Fruit fly (Drosophila melanogaster): ENCODE data around the gene Best3.

DNA sequence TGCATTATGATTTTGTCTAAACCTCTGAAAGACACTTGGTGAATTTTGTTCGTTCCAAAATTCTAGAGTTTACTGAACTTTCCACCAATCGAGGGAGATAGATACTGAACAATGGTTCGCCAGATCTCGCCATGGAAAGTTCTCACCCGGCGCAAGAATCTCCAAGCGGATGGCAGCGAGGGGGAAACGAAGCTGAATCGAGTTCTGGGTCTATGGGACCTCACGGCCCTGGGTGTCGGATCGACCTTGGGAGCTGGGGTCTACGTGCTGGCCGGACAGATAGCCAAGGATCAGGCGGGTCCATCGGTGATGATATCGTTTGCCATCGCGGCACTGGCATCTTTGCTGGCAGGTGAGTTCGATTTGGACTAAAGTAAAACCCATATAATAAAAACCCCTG is 3.9 kb upstream of the Best3 start:
- TF ChIP-seq psq (optimal IDR thresholded peaks at IDR 0.05): no peak
- no peak for TF ChIP-seq Myc (optimal IDR thresholded peaks at IDR 0.05)
- no peak for TF ChIP-seq Sin3A (optimal IDR thresholded peaks at IDR 0.05)
- no peak for TF ChIP-seq h (optimal IDR thresholded peaks at IDR 0.05)
- no peak for TF ChIP-seq insv (optimal IDR thresholded peaks at IDR 0.05)

All from Kc167 (cell line).